Worm (Caenorhabditis elegans): ENCODE measurements around the gene M163.22.

M163.22 gene

DNA sequence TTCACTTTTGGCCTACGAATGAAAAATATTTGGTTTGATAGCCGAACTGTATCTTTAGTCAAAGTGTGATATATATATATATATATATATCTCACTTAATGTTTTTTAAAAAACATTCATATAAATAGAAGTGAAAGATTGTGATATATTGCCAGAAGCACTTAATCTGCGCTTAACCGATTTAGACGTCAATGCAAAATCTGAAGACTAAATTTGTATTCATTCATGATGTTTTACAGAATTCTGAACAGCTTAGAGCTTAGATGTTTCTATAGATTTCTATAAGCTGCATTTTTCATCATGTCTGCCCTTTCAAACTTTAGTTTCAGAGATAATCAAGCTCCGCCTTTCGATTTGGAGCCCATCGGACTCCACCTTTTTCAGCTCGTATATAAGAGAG lies 23.4 kb upstream of the M163.22 start, which contains the start of gene F23D12.3:
Gene F23D12.3 (plus strand): TSS at position 301 of the 400 bp plus-strand sequence.
- TF ChIP-seq tlf-1 (GFP tag; optimal IDR thresholded peaks at IDR 0.05) (no peak), dox-1 (GFP tag; IDR thresholded peaks at IDR 0.05) (no peak), madf-10 (tag; optimal IDR thresholded peaks at IDR 0.05) (no peak), lir-1 (GFP tag; conservative IDR thresholded peaks at IDR 0.05) (no peak), lin-35 (GFP tag; optimal IDR thresholded peaks at IDR 0.05) (no peak), mel-28 (tag; optimal IDR thresholded peaks at IDR 0.05; ENCODE audit: borderline replicate concordance) (no peak), die-1 (tag; optimal IDR thresholded peaks at IDR 0.05) (no peak), snpc-4 (GFP tag; optimal IDR thresholded peaks at IDR 0.05) (no peak), snpc-4 (tag; optimal IDR thresholded peaks at IDR 0.05) (no peak), C06A6.2 (GFP tag; conservative IDR thresholded peaks at IDR 0.05) (no peak), ztf-6 (GFP tag; IDR thresholded peaks at IDR 0.05) (no peak), snpc-1.1 (tag; optimal IDR thresholded peaks at IDR 0.05; ENCODE audit: insufficient read depth) (no peak), hlh-12 (tag; optimal IDR thresholded peaks at IDR 0.05) (no peak), nhr-80 (tag; optimal IDR thresholded peaks at IDR 0.05) (no peak), lsl-1 (GFP tag; optimal IDR thresholded peaks at IDR 0.05) (no peak), lin-26 (GFP tag; IDR thresholded peaks at IDR 0.05) (no peak), F57C9.4 (tag; optimal IDR thresholded peaks at IDR 0.05) (no peak)

DNA sequence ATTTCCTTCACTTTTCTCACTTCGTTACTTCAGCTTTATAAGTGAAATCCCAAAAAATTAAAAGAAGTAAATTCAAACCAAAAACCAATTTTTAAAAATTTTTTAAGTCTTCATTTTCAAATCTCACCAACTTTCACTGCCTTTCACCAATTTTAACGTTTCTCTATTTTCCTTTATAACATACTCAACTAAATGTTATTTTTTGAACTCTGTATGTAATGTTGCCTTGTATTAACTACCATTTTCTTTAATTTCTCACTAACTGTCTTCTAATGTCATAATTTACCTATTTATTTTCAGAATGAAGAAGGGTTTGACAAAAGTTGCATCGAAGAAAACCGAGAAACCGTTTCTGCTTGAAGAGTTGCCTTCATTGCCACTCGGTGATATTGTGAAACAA lies 21.0 kb upstream of the M163.22 start, which contains the start of gene F23D12.4:
Gene F23D12.4 (plus strand): TSS at position 301 of the 400 bp plus-strand sequence.
- TF ChIP-seq ekl-4 (GFP tag; IDR thresholded peaks at IDR 0.05) (no peak), mel-28 (tag; optimal IDR thresholded peaks at IDR 0.05; ENCODE audit: borderline replicate concordance) (no peak), repo-1 (tag; optimal IDR thresholded peaks at IDR 0.05) (no peak), hlh-12 (tag; optimal IDR thresholded peaks at IDR 0.05) (no peak), B0261.1 (tag; optimal IDR thresholded peaks at IDR 0.05) (no peak), zfh-2 (GFP tag; conservative IDR thresholded peaks at IDR 0.05) (no peak), C17E4.6 (GFP tag; IDR thresholded peaks at IDR 0.05) (no peak), attf-5 (GFP tag; optimal IDR thresholded peaks at IDR 0.05) (no peak), rec-8 (tag; optimal IDR thresholded peaks at IDR 0.05) (no peak), ztf-3 (GFP tag; optimal IDR thresholded peaks at IDR 0.05) (no peak), fkh-3 (tag; optimal IDR thresholded peaks at IDR 0.05) (no peak)

DNA sequence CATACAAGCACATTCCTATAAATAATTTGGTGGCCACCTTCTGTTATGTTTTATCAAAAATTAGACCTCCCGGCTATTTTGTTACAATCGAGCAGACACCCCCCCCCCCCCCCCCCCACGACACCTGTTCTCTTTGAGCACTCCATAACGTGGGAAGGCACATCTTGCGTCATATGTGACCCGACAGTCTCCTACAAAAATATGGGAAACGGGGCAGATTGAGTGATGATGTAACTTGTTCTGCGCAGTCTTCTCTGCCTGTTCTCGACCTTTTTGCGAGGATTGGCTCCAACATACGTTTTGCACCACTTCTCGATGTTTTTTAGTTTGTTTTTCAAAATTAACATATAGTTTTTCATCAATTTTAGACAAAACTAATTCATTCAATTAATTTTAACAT lies 18.2 kb upstream of the M163.22 start:
- TF ChIP-seq madf-3 (GFP tag; IDR thresholded peaks at IDR 0.05): no peak
- no peak for TF ChIP-seq gei-17 (GFP tag; optimal IDR thresholded peaks at IDR 0.05)
- no peak for TF ChIP-seq C06A6.2 (GFP tag; conservative IDR thresholded peaks at IDR 0.05)
- no peak for TF ChIP-seq die-1 (tag; optimal IDR thresholded peaks at IDR 0.05)
- TF ChIP-seq hmg-1.2 (GFP tag; IDR thresholded peaks at IDR 0.05): no peak
- TF ChIP-seq hlh-26 (GFP tag; conservative IDR thresholded peaks at IDR 0.05): no peak
- no peak for TF ChIP-seq sea-2 (GFP tag; IDR thresholded peaks at IDR 0.05)
- no peak for TF ChIP-seq Y53F4B.3 (GFP tag; IDR thresholded peaks at IDR 0.05)
- TF ChIP-seq tlf-1 (GFP tag; optimal IDR thresholded peaks at IDR 0.05): no peak
- TF ChIP-seq F57C9.4 (tag; optimal IDR thresholded peaks at IDR 0.05): no peak
- no peak for TF ChIP-seq mxl-1 (tag; optimal IDR thresholded peaks at IDR 0.05)
- no peak for TF ChIP-seq hrde-1 (tag; optimal IDR thresholded peaks at IDR 0.05; ENCODE audit: borderline replicate concordance)
- no peak for TF ChIP-seq dox-1 (GFP tag; IDR thresholded peaks at IDR 0.05)
- TF ChIP-seq F33H1.4 (GFP tag; IDR thresholded peaks at IDR 0.05): no peak

Measured in whole organism, young adult.